Fruit fly (Drosophila melanogaster): ENCODE measurements around the gene CG13992.

Gene CG13992

DNA sequence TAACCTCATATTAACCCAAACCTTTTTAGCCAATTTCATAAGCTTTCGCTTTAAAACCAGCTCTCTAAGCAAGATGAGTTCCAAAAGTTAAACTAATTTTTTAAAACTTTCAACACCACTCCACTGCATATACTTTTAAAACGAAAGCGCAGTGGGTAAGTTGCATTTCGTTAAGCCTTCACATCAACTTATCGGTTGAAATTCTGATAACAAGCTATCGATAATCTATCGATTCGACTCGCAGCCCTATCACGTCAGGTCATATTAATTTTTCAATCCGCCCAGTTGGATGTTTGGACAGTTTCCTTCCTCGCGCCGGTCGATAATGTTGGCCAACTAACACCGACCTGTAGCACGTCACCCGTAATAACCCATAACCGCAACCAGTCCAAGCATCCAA lies 18.5 kb upstream of the CG13992 start, which contains the start of gene ifc (continued):
- peak; percentile 55 for TF ChIP-seq ind (GFP tag; optimal IDR thresholded peaks at IDR 0.05)
- peak; percentile 23 for TF ChIP-seq Oli (tag; optimal IDR thresholded peaks at IDR 0.05)
- TF ChIP-seq PHDP (tag; optimal IDR thresholded peaks at IDR 0.05): peak; percentile 44
- TF ChIP-seq CG2120 (GFP tag; optimal IDR thresholded peaks at IDR 0.05): peak; percentile 80
- TF ChIP-seq CG8388 (GFP tag; optimal IDR thresholded peaks at IDR 0.05): peak; percentile 15
- TF ChIP-seq nerfin-2 (GFP tag; IDR thresholded peaks at IDR 0.05; ENCODE audit: partially characterized antibody): no peak
- peak; percentile 36 for TF ChIP-seq exex (tag; optimal IDR thresholded peaks at IDR 0.05)
- TF ChIP-seq Fer3 (tag; optimal IDR thresholded peaks at IDR 0.05): peak; percentile 64
- peak; percentile 63 for TF ChIP-seq Dek (tag; optimal IDR thresholded peaks at IDR 0.05)
- peak; percentile 7 for TF ChIP-seq CrebB (tag; optimal IDR thresholded peaks at IDR 0.05)
- peak; percentile 49 for TF ChIP-seq ewg (GFP tag; optimal IDR thresholded peaks at IDR 0.05)
- no peak for TF ChIP-seq CG12236 (GFP tag; optimal IDR thresholded peaks at IDR 0.05)
- TF ChIP-seq btn (GFP tag; optimal IDR thresholded peaks at IDR 0.05): no peak
- peak; percentile 49 for TF ChIP-seq p53 (GFP tag; optimal IDR thresholded peaks at IDR 0.05)
- TF ChIP-seq CG10267 (tag; optimal IDR thresholded peaks at IDR 0.05): peak; percentile 77
- no peak for TF ChIP-seq gcm (GFP tag; optimal IDR thresholded peaks at IDR 0.05)
- TF ChIP-seq nerfin-1 (tag; optimal IDR thresholded peaks at IDR 0.05): peak; percentile 28
- TF ChIP-seq CG9817 (tag; optimal IDR thresholded peaks at IDR 0.05): peak; percentile 68
- no peak for TF ChIP-seq CG9437 (GFP tag; optimal IDR thresholded peaks at IDR 0.05)
- peak; percentile 69 for TF ChIP-seq HmgD (GFP tag; optimal IDR thresholded peaks at IDR 0.05)
- TF ChIP-seq Fer1 (GFP tag; optimal IDR thresholded peaks at IDR 0.05): peak; percentile 32
- peak; percentile 1 for TF ChIP-seq crc (GFP tag; optimal IDR thresholded peaks at IDR 0.05)
- peak; percentile 32 for TF ChIP-seq CG9609 (GFP tag; optimal IDR thresholded peaks at IDR 0.05)
- peak; percentile 1 for TF ChIP-seq en (GFP tag; optimal IDR thresholded peaks at IDR 0.05)
- no peak for TF ChIP-seq CG5953 (GFP tag; IDR thresholded peaks at IDR 0.05)
- TF ChIP-seq CG13424 (tag; optimal IDR thresholded peaks at IDR 0.05): peak; percentile 60
- peak; percentile 77 for TF ChIP-seq phol (tag; optimal IDR thresholded peaks at IDR 0.05)
- no peak for TF ChIP-seq amos (GFP tag; IDR thresholded peaks at IDR 0.05; ENCODE audit: partially characterized antibody)
- peak; percentile 51 for TF ChIP-seq Dip3 (GFP tag; optimal IDR thresholded peaks at IDR 0.05)
- peak; percentile 27 for TF ChIP-seq fd96Cb (tag; optimal IDR thresholded peaks at IDR 0.05)
- TF ChIP-seq CG1647 (GFP tag; optimal IDR thresholded peaks at IDR 0.05): peak; percentile 37
- TF ChIP-seq scrt (GFP tag; optimal IDR thresholded peaks at IDR 0.05): peak; percentile 62
- TF ChIP-seq CG31365 (tag; optimal IDR thresholded peaks at IDR 0.05): peak; percentile 13
- TF ChIP-seq CG2116 (GFP tag; optimal IDR thresholded peaks at IDR 0.05): peak; percentile 69
- peak in 1 of 2 experiments; percentile 59 for TF ChIP-seq Hr78 (GFP tag; optimal IDR thresholded peaks at IDR 0.05)
- TF ChIP-seq croc (GFP tag; conservative IDR thresholded peaks at IDR 0.05): no peak
- no peak for TF ChIP-seq ken (GFP tag; IDR thresholded peaks at IDR 0.05)
- peak; percentile 66 for TF ChIP-seq luna (GFP tag; optimal IDR thresholded peaks at IDR 0.05)
- no peak for TF ChIP-seq Hey (tag; optimal IDR thresholded peaks at IDR 0.05)
- TF ChIP-seq her (GFP tag; optimal IDR thresholded peaks at IDR 0.05): peak; percentile 71
- peak; percentile 40 for TF ChIP-seq bigmax (GFP tag; optimal IDR thresholded peaks at IDR 0.05)
- TF ChIP-seq CG15269 (tag; optimal IDR thresholded peaks at IDR 0.05): peak; percentile 61
- peak; percentile 0 for TF ChIP-seq CG6254 (GFP tag; optimal IDR thresholded peaks at IDR 0.05)
- TF ChIP-seq CG4707 (GFP tag; optimal IDR thresholded peaks at IDR 0.05): no peak
- TF ChIP-seq cad (GFP tag; optimal IDR thresholded peaks at IDR 0.05): no peak
- peak; percentile 6 for TF ChIP-seq CG7987 (GFP tag; optimal IDR thresholded peaks at IDR 0.05)
- peak; percentile 61 for TF ChIP-seq Ssrp (tag; optimal IDR thresholded peaks at IDR 0.05)
- TF ChIP-seq Sry-δ (GFP tag; optimal IDR thresholded peaks at IDR 0.05): peak; percentile 82
- TF ChIP-seq Hr3 (GFP tag; optimal IDR thresholded peaks at IDR 0.05): peak; percentile 30
- TF ChIP-seq CG2199 (GFP tag; IDR thresholded peaks at IDR 0.05): no peak
